Fruit fly (Drosophila melanogaster): Measurements from ENCODE around the gene CG4297.

dm6 chr2L:520331-521000 lies 48.5 kb upstream of the CG4297 start:
- TF ChIP-seq psq (optimal IDR thresholded peaks at IDR 0.05), result no peak
- TF ChIP-seq pan (optimal IDR thresholded peaks at IDR 0.05), result no peak
- no peak for TF ChIP-seq CG8478 (optimal IDR thresholded peaks at IDR 0.05)
